Worm (Caenorhabditis elegans): ENCODE data around the gene C10E2.1.

- no peak for TF ChIP-seq W03F9.2 (tag; optimal IDR thresholded peaks at IDR 0.05)
- no peak for TF ChIP-seq him-1 (tag; optimal IDR thresholded peaks at IDR 0.05)
Measured at ce11 chrX:16733411-16733810, 29.2 kb upstream of the C10E2.1 start.
